Worm (Caenorhabditis elegans) whole organism, young adult: ENCODE results near the gene D1005.4.

Experiments used
- F55B11.4 ChIP-seq: sonication (generic microtip); optimal IDR thresholded peaks from 2 replicates; lab custom pipeline; 2016; ENCODE audit warnings: missing compliant biosample characterization, missing genetic modification characterization, borderline replicate concordance; ENCODE audit not compliant: insufficient read depth
- pha-4 ChIP-seq: fragments of 150-350 bp; sonication (generic microtip); optimal IDR thresholded peaks from 2 replicates; lab custom pipeline; 2014; ENCODE audit warnings: missing biosample characterization, missing genetic modification reagents, missing genetic modification characterization
- unc-130 ChIP-seq: sonication (generic microtip); optimal IDR thresholded peaks from 2 replicates; lab custom pipeline; 2016; ENCODE audit warnings: missing genetic modification reagents, missing genetic modification characterization, missing compliant biosample characterization

DNA sequence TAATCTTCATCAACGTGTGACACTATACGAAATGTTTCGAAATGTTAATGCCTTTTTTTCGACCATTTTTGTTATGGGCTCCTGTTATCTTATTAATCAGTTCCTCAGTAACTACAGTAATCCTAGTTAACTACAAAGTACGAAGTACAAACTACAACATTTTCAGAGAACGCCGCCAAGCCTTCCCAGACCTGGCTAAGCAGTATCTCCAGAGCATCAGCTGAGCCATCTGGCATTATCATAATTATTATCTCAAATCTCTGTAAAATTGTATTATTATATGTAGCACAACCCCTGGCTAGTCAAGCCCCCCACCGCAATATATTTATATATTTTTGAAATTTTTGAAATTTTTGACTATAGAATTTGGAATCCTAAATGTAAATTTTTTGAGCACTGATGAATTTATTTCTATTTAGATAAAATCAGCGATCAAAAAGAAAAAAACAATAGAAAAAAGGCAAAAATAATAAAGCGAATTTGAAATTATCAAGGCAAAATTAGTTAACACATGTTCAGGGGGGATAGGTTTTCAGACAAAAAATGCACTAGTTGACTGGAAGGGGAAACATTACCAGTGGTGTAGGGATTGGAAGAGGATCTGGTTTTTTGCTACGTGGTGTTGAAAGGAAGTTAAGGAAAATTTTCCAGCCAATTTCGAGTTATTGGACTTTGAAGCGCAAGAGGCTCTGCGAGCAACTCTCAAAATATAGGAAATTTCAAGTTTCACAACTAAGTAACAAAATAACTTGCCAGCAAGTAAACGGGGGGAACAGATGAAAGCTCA, 33.6 kb downstream of the D1005.4 start:
- no peak for TF ChIP-seq unc-130
- no peak for TF ChIP-seq F55B11.4 (tag; lab: Kevin White, UChicago)
- TF ChIP-seq pha-4 (tag; lab: Kevin White, UChicago), result no peak
